Fruit fly (Drosophila melanogaster): ENCODE measurements around the gene Top1.
A peak's percentile ranks its signal among the peaks of the same experiment; 100 is the strongest.

Top1 gene

DNA sequence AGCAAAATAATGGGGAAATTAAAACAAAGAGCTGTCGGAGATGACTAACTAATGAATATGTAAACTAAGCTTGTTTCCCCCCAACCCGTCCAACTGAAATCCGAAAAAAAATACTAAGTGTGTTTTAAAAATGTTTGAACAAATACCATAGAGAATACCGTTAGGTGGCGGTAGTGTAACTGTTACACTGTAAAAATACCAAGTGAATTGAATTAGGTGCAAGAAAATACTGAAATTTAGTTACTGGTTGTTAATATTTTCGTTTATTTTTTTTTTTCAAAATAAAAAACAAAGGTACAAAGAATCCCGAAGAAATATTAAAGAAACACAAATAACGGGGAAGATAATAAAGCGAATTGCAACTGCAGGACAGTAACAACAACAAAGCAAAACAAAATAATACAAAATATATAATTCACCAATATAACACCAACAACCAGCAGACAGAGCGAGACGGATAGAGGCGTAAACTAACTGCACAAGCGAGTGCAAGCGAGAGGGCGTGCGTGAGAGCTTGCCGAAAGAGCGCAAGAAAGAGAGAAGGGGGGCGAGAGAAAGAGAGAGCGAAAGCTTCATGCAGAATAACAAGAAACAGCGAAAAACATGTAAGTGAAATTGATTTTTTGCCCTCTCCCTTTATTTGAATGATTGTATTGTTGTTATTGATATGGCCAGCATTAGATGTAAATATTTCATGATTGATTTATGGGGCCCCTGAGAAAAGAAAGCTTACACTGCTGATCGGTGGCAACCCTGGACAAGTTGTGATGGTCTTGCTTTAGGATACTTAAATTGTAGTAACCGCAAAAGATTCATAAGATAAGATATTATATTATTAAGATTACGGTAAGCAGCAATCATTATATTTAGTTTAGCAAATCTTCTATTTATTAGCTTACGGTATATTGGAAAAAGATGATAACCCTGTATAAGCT is 13.0 kb upstream of the Top1 start (continued):
- peak; percentile 72 to 91 for TF ChIP-seq Trl (optimal IDR thresholded peaks at IDR 0.05)
- TF ChIP-seq Trl (GFP tag; optimal IDR thresholded peaks at IDR 0.05), result no peak
- TF ChIP-seq PHDP (tag; optimal IDR thresholded peaks at IDR 0.05), result no peak
- peak; percentile 25 for TF ChIP-seq lab (GFP tag; optimal IDR thresholded peaks at IDR 0.05)
- TF ChIP-seq pzg (GFP tag; optimal IDR thresholded peaks at IDR 0.05), result no peak
- no peak for TF ChIP-seq sqz (GFP tag; optimal IDR thresholded peaks at IDR 0.05)
- TF ChIP-seq CG10321 (GFP tag; IDR thresholded peaks at IDR 0.05), result peak; percentile 81
- TF ChIP-seq scrt (GFP tag; optimal IDR thresholded peaks at IDR 0.05), result no peak
- TF ChIP-seq sug (tag; optimal IDR thresholded peaks at IDR 0.05), result peak; percentile 8
- peak; percentile 1 for TF ChIP-seq dmrt99B (tag; optimal IDR thresholded peaks at IDR 0.05)
- TF ChIP-seq CG12071 (GFP tag; optimal IDR thresholded peaks at IDR 0.05), result peak; percentile 11
- TF ChIP-seq CG15514 (GFP tag; optimal IDR thresholded peaks at IDR 0.05), result peak; percentile 3
- no peak for TF ChIP-seq CG17359 (tag; optimal IDR thresholded peaks at IDR 0.05)
- TF ChIP-seq onecut (GFP tag; IDR thresholded peaks at IDR 0.05), result peak; percentile 68
- no peak for TF ChIP-seq CG15696 (tag; optimal IDR thresholded peaks at IDR 0.05)
- peak in 1 of 2 experiments; percentile 29 for TF ChIP-seq Pdp1 (GFP tag; optimal IDR thresholded peaks at IDR 0.05)
- TF ChIP-seq Hmr (GFP tag; optimal IDR thresholded peaks at IDR 0.05), result peak; percentile 8
- no peak for TF ChIP-seq Dfd (GFP tag; optimal IDR thresholded peaks at IDR 0.05)
- no peak for TF ChIP-seq tup (GFP tag; optimal IDR thresholded peaks at IDR 0.05)
- no peak for TF ChIP-seq hkb (optimal IDR thresholded peaks at IDR 0.05)
- no peak for TF ChIP-seq hkb (GFP tag; IDR thresholded peaks at IDR 0.05)
- 0 out of 2 replicates have a peak, but pooled peaks have one; percentile 16 for TF ChIP-seq CG31441 (GFP tag; IDR thresholded peaks at IDR 0.05)
- TF ChIP-seq sens (GFP tag), result peak; percentile 87
- TF ChIP-seq Taf1 (GFP tag; IDR thresholded peaks at IDR 0.05), result no peak
- no peak for TF ChIP-seq CG2116 (GFP tag; optimal IDR thresholded peaks at IDR 0.05)
- TF ChIP-seq ci (GFP tag; IDR thresholded peaks at IDR 0.05), result peak; percentile 17; the same call in 1 of the 3 replicates

DNA sequence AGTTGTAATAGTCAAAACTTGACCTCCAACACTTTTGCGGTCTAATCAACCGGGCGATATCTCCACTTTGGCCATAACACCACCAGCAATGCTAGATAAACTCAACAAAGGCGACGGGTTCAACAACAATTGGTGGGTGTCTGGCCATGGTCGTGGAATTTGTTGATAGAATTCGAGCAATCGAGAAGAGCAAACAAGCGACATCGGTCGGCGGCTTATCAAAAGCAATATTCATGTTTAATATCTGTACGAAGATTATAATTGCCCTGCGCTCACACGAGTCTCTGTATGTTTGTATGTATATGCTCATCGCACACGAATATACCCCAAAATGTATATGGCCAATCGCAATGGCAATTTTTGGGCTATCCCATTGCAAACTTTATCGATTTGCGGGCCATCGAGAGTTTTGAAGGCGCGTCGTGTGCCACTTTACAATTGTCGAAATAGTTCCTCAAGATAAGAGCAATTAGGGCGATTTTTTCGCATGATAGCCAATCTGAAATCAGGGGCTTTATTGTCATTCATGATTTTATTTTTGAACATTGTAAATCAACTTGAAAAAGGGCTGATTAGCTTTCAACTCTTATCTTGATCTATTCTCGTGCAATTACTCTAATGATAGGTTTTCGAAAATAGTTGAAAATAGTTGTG is 11.7 kb upstream of the Top1 start:
- TF ChIP-seq Rfx (GFP tag; IDR thresholded peaks at IDR 0.05) (no peak), sd (tag; optimal IDR thresholded peaks at IDR 0.05) (peak; percentile 87), Med (GFP tag) (peak; percentile 46), sug (tag; optimal IDR thresholded peaks at IDR 0.05) (peak; percentile 98), grau (tag; optimal IDR thresholded peaks at IDR 0.05) (no peak), exex (tag; optimal IDR thresholded peaks at IDR 0.05) (peak; percentile 69), Hey (tag; optimal IDR thresholded peaks at IDR 0.05) (peak; percentile 10), CG13894 (tag; optimal IDR thresholded peaks at IDR 0.05) (peak; percentile 15), gce (GFP tag; IDR thresholded peaks at IDR 0.05) (peak; percentile 41; the same call in 1 of the 3 replicates), ftz-f1 (GFP tag; optimal IDR thresholded peaks at IDR 0.05) (peak; percentile 26), CG13296 (GFP tag; optimal IDR thresholded peaks at IDR 0.05) (peak; percentile 36), Adf1 (GFP tag; IDR thresholded peaks at IDR 0.05) (peak; percentile 12; the same call in 1 of the 2 replicates), gsb (GFP tag; IDR thresholded peaks at IDR 0.05) (no peak), Hr78 (GFP tag; optimal IDR thresholded peaks at IDR 0.05) (peak in 1 of 2 experiments; percentile 47), CG12769 (tag; optimal IDR thresholded peaks at IDR 0.05) (peak; percentile 3), Mrtf (GFP tag; IDR thresholded peaks at IDR 0.05) (no peak), Hmr (GFP tag; optimal IDR thresholded peaks at IDR 0.05) (peak; percentile 9), mirr (GFP tag; optimal IDR thresholded peaks at IDR 0.05) (peak; percentile 77), Fer1 (GFP tag; optimal IDR thresholded peaks at IDR 0.05) (peak; percentile 27), az2 (GFP tag; optimal IDR thresholded peaks at IDR 0.05) (no peak), caup (GFP tag; optimal IDR thresholded peaks at IDR 0.05; ENCODE audit: severe bottlenecking) (peak; percentile 20), CG17802 (tag; optimal IDR thresholded peaks at IDR 0.05) (no peak), pan (optimal IDR thresholded peaks at IDR 0.05) (no peak), pan (GFP tag; optimal IDR thresholded peaks at IDR 0.05 in 1 of 2, IDR thresholded peaks at IDR 0.05 in 1 of 2) (peak in 1 of 2 experiments; percentile 12)
